Worm (Caenorhabditis elegans) whole organism, midembryonic: ENCODE measurements around the gene aqp-6.
A peak's percentile ranks its signal among the peaks of the same experiment; 100 is the strongest.

Experiments
- T22C8.4 ChIP-seq: fragments of 200-800 bp; sonication (Bioruptor generic); IDR thresholded peaks from 2 replicates; pipeline ENCODE4 v1.3.6; 2022; ENCODE audit warnings: missing genetic modification characterization, missing compliant biosample characterization
- cog-1 ChIP-seq: sonication (generic microtip); optimal IDR thresholded peaks from 2 replicates; lab custom pipeline; 2016; ENCODE audit warnings: missing genetic modification characterization, missing compliant biosample characterization
- flt-1 ChIP-seq: fragments of 200-800 bp; sonication (Bioruptor generic); IDR thresholded peaks from 2 replicates; pipeline ENCODE4 v1.3.6; 2022; ENCODE audit warnings: missing genetic modification characterization, missing compliant biosample characterization
- klf-2 ChIP-seq: fragments of 200-800 bp; sonication (Bioruptor generic); conservative IDR thresholded peaks from 2 replicates; pipeline ENCODE4 v1.3.6; 2022; ENCODE audit warnings: missing genetic modification reagents, missing genetic modification characterization, missing compliant biosample characterization
- med-1 ChIP-seq: sonication (generic microtip); optimal IDR thresholded peaks from 2 replicates; lab custom pipeline; 2017; ENCODE audit warnings: missing genetic modification characterization, mild to moderate bottlenecking, missing compliant biosample characterization, antibody characterized with exemption, missing genetic modification reagents; ENCODE audit not compliant: insufficient read depth
- ref-1 ChIP-seq: fragments of 200-800 bp; sonication (Bioruptor generic); conservative IDR thresholded peaks from 2 replicates; pipeline ENCODE4 v1.3.6; 2022; ENCODE audit warnings: missing genetic modification reagents, missing genetic modification characterization, missing compliant biosample characterization
- tab-1 ChIP-seq: fragments of 200-800 bp; sonication (Bioruptor generic); IDR thresholded peaks from 2 replicates; pipeline ENCODE4 v1.3.6; 2022; ENCODE audit warnings: missing genetic modification characterization, missing compliant biosample characterization
- ztf-23 ChIP-seq: fragments of 200-800 bp; sonication (Bioruptor generic); IDR thresholded peaks from 2 replicates; pipeline ENCODE4 v1.3.6; 2022; ENCODE audit warnings: missing genetic modification reagents, missing genetic modification characterization, missing compliant biosample characterization
- ztf-29 ChIP-seq: fragments of 200-800 bp; sonication (Bioruptor generic); IDR thresholded peaks from 2 replicates; pipeline ENCODE4 v1.3.6; 2022; ENCODE audit warnings: missing genetic modification reagents, missing genetic modification characterization, missing compliant biosample characterization

aqp-6 gene

ce11 chrV:10647043-10647611, 1.1 kb upstream of the aqp-6 start, which contains the start of the genes C32C4.3 and C32C4.16:
Gene C32C4.3, minus strand, starts transcription at chrV:10647143.
Gene C32C4.16, plus strand, starts transcription at chrV:10647561.
- TF ChIP-seq med-1 (no peak), tab-1 (GFP tag; lab: Robert Waterston, UW) (no peak), ref-1 (GFP tag; lab: Robert Waterston, UW) (no peak), T22C8.4 (GFP tag; lab: Robert Waterston, UW) (no peak), ztf-23 (GFP tag; lab: Robert Waterston, UW) (no peak), klf-2 (GFP tag; lab: Robert Waterston, UW) (no peak), flt-1 (no peak), ztf-29 (GFP tag; lab: Robert Waterston, UW) (no peak), cog-1 (tag; lab: Kevin White, UChicago) (no peak)

ce11 chrV:10654165-10654564, 5.9 kb downstream of the aqp-6 start, which contains the start of gene ugt-35:
Gene ugt-35, minus strand, starts transcription at chrV:10654265.
- no peak for TF ChIP-seq ztf-29 (GFP tag; lab: Robert Waterston, UW)
- TF ChIP-seq ztf-23 (GFP tag; lab: Robert Waterston, UW), result no peak
- no peak for TF ChIP-seq ref-1 (GFP tag; lab: Robert Waterston, UW)
- TF ChIP-seq tab-1 (GFP tag; lab: Robert Waterston, UW), result no peak
- TF ChIP-seq klf-2 (GFP tag; lab: Robert Waterston, UW), result no peak
- TF ChIP-seq flt-1, result no peak
- TF ChIP-seq med-1, result no peak
- no peak for TF ChIP-seq T22C8.4 (GFP tag; lab: Robert Waterston, UW)
- no peak for TF ChIP-seq cog-1 (tag; lab: Kevin White, UChicago)

ce11 chrV:10656958-10657357, 8.7 kb downstream of the aqp-6 start, which contains the start of gene ugt-34:
Gene ugt-34, minus strand, starts transcription at chrV:10656978.
- TF ChIP-seq klf-2 (GFP tag; lab: Robert Waterston, UW) (no peak), T22C8.4 (GFP tag; lab: Robert Waterston, UW) (no peak), ztf-29 (GFP tag; lab: Robert Waterston, UW) (no peak), ref-1 (GFP tag; lab: Robert Waterston, UW) (no peak), med-1 (no peak), flt-1 (no peak), ztf-23 (GFP tag; lab: Robert Waterston, UW) (no peak), cog-1 (tag; lab: Kevin White, UChicago) (no peak), tab-1 (GFP tag; lab: Robert Waterston, UW) (no peak)

ce11 chrV:10657959-10658358, 9.7 kb downstream of the aqp-6 start, which contains the start of gene tut-2:
Gene tut-2, plus strand, starts transcription at chrV:10658235.
- 0 out of 2 replicates have a peak, but pooled peaks have one; percentile 6 for TF ChIP-seq ztf-29 (GFP tag; lab: Robert Waterston, UW)
- no peak for TF ChIP-seq med-1

- TF ChIP-seq tab-1 (GFP tag; lab: Robert Waterston, UW) (no peak), T22C8.4 (GFP tag; lab: Robert Waterston, UW) (no peak), cog-1 (tag; lab: Kevin White, UChicago) (no peak)
These were observed 11.1 kb downstream of the aqp-6 start for ce11 chrV:10659343-10659742.

- TF ChIP-seq tab-1 (GFP tag; lab: Robert Waterston, UW), result no peak
- TF ChIP-seq ztf-23 (GFP tag; lab: Robert Waterston, UW), result no peak
- TF ChIP-seq ref-1 (GFP tag; lab: Robert Waterston, UW), result no peak
- TF ChIP-seq flt-1, result no peak
- no peak for TF ChIP-seq ztf-29 (GFP tag; lab: Robert Waterston, UW)
- no peak for TF ChIP-seq klf-2 (GFP tag; lab: Robert Waterston, UW)
- no peak for TF ChIP-seq T22C8.4 (GFP tag; lab: Robert Waterston, UW)
- no peak for TF ChIP-seq med-1
- TF ChIP-seq cog-1 (tag; lab: Kevin White, UChicago), result no peak
These were observed 13.2 kb downstream of the aqp-6 start, which contains the start of gene sqv-4 for ce11 chrV:10661417-10661945. Gene sqv-4, minus strand, starts transcription at chrV:10661467.

- TF ChIP-seq T22C8.4 (GFP tag; lab: Robert Waterston, UW), result no peak
- TF ChIP-seq ztf-29 (GFP tag; lab: Robert Waterston, UW), result no peak
- no peak for TF ChIP-seq flt-1
- no peak for TF ChIP-seq ref-1 (GFP tag; lab: Robert Waterston, UW)
- no peak for TF ChIP-seq cog-1 (tag; lab: Kevin White, UChicago)
- no peak for TF ChIP-seq klf-2 (GFP tag; lab: Robert Waterston, UW)
- no peak for TF ChIP-seq tab-1 (GFP tag; lab: Robert Waterston, UW)
- TF ChIP-seq med-1, result no peak
- no peak for TF ChIP-seq ztf-23 (GFP tag; lab: Robert Waterston, UW)
These were observed 13.8 kb downstream of the aqp-6 start for ce11 chrV:10662000-10662399.

ce11 chrV:10664271-10664670, 16.0 kb downstream of the aqp-6 start:
- TF ChIP-seq ztf-29 (GFP tag; lab: Robert Waterston, UW) (no peak), flt-1 (no peak), ztf-23 (GFP tag; lab: Robert Waterston, UW) (no peak), klf-2 (GFP tag; lab: Robert Waterston, UW) (no peak), ref-1 (GFP tag; lab: Robert Waterston, UW) (no peak), med-1 (no peak), tab-1 (GFP tag; lab: Robert Waterston, UW) (no peak), cog-1 (tag; lab: Kevin White, UChicago) (no peak), T22C8.4 (GFP tag; lab: Robert Waterston, UW) (no peak)

ce11 chrV:10667284-10667683, 19.0 kb downstream of the aqp-6 start, which contains the start of gene twk-12:
Gene twk-12, plus strand, starts transcription at chrV:10667584.
- TF ChIP-seq ztf-29 (GFP tag; lab: Robert Waterston, UW) (no peak), tab-1 (GFP tag; lab: Robert Waterston, UW) (no peak), ztf-23 (GFP tag; lab: Robert Waterston, UW) (no peak), med-1 (no peak), flt-1 (no peak), cog-1 (tag; lab: Kevin White, UChicago) (no peak), klf-2 (GFP tag; lab: Robert Waterston, UW) (no peak), T22C8.4 (GFP tag; lab: Robert Waterston, UW) (no peak), ref-1 (GFP tag; lab: Robert Waterston, UW) (no peak)
